Worm (Caenorhabditis elegans): ENCODE data around the gene B0507.3.

Gene B0507.3

DNA sequence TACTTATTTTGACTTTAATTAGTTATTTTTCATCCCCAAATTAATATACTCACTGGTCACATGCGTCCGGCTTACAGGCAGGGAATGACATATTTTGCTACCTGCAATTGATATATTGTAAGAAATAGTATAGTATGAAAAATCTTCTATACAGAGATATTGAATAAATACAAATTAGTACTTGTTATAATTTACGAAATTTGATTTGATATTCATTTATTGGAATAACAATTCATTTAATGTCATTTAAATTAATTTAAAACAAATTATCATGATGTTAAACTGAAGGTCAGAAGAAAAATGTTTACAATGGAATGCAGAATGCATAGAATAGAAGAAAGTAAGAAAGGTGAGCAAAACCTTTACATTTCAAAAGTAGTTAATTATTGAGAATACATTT lies 10.1 kb upstream of the B0507.3 start, which contains the start of gene B0507.7:
B0507.7 (minus strand) TSS at position 101 of the 400 bp plus-strand sequence.
- TF ChIP-seq nhr-42 (GFP tag; IDR thresholded peaks at IDR 0.05) (no peak), F49E8.2 (tag; optimal IDR thresholded peaks at IDR 0.05; ENCODE audit: borderline replicate concordance) (no peak), hlh-30 (tag; optimal IDR thresholded peaks at IDR 0.05; ENCODE audit: insufficient read depth) (no peak), tag-97 (GFP tag; IDR thresholded peaks at IDR 0.05) (no peak), lin-13 (GFP tag; optimal IDR thresholded peaks at IDR 0.05) (no peak), egl-43 (GFP tag; IDR thresholded peaks at IDR 0.05) (no peak), daf-19 (GFP tag; conservative IDR thresholded peaks at IDR 0.05) (no peak), nhr-41 (GFP tag; IDR thresholded peaks at IDR 0.05) (no peak), hlh-11 (tag; optimal IDR thresholded peaks at IDR 0.05) (no peak), vab-7 (GFP tag; IDR thresholded peaks at IDR 0.05) (no peak), D1046.2 (GFP tag; IDR thresholded peaks at IDR 0.05) (no peak), madf-9 (GFP tag; conservative IDR thresholded peaks at IDR 0.05) (no peak), daf-16 (GFP tag; optimal IDR thresholded peaks at IDR 0.05) (no peak), daf-16 (tag; optimal IDR thresholded peaks at IDR 0.05) (no peak)

DNA sequence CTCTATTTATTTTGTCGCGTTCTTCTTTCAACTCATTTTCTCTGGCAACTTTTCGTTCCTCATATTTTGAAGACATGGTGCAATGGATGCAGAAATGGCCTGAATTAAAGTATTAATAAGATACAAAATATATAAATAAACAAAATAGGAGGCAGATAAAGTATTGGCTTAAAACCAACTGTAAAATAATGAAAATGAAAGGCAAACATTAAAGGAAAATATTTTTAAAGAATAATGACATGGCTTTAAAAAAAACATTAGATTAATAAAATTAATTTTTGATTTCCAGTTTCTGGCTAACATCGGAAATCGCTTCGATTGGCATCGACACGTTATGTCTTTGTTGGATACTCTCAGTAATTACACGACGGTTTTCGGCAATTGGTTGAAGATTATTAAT lies 8.3 kb upstream of the B0507.3 start, which contains the start of gene ddn-1:
ddn-1 (minus strand) TSS at position 101 of the 400 bp plus-strand sequence.
- TF ChIP-seq dve-1 (tag; optimal IDR thresholded peaks at IDR 0.05; ENCODE audit: insufficient read depth) (no peak), lin-15B (tag; optimal IDR thresholded peaks at IDR 0.05) (no peak), tra-1 (GFP tag; IDR thresholded peaks at IDR 0.05) (no peak), spr-1 (tag; optimal IDR thresholded peaks at IDR 0.05) (no peak), ces-1 (GFP tag; optimal IDR thresholded peaks at IDR 0.05) (no peak), ama-1 (optimal IDR thresholded peaks at IDR 0.05) (no peak)

DNA sequence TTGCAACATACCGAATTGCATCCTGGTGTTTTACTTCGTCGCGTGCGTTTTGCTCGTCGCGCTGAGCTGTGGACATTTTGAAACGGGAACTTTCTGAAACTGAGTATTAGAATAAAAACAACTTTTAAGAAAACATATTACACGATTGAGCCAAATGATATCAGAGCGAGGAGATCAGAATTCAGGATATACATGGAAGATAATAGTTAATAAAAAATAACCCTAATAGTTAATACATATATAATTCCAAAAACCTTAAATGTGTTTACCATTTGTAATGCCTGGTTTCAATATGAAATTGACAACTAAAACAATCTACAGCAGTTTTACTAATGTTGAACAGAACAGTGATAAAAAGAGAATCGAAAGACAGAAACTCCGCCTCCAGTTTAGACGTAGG lies 5.8 kb upstream of the B0507.3 start, which contains the start of gene B0507.8:
B0507.8 (minus strand) TSS at position 101 of the 400 bp plus-strand sequence.
- TF ChIP-seq dmd-6 (GFP tag; IDR thresholded peaks at IDR 0.05) (no peak), skn-1 (tag; optimal IDR thresholded peaks at IDR 0.05) (no peak), saeg-2 (GFP tag; IDR thresholded peaks at IDR 0.05) (no peak), lin-29 (GFP tag; IDR thresholded peaks at IDR 0.05) (no peak), Y75B8A.6 (GFP tag; IDR thresholded peaks at IDR 0.05) (no peak), Y105C5A.15 (GFP tag; IDR thresholded peaks at IDR 0.05) (no peak), hmg-1.1 (GFP tag; IDR thresholded peaks at IDR 0.05) (no peak), tra-1 (GFP tag; IDR thresholded peaks at IDR 0.05) (no peak), aha-1 (tag) (no peak), mep-1 (tag; optimal IDR thresholded peaks at IDR 0.05) (no peak), lim-7 (GFP tag; IDR thresholded peaks at IDR 0.05) (no peak), attf-4 (tag; optimal IDR thresholded peaks at IDR 0.05) (no peak), unc-39 (tag; optimal IDR thresholded peaks at IDR 0.05) (no peak), ztf-11 (tag; optimal IDR thresholded peaks at IDR 0.05) (no peak), F37D6.2 (tag; optimal IDR thresholded peaks at IDR 0.05) (no peak), F10B5.3 (tag; optimal IDR thresholded peaks at IDR 0.05) (no peak), zfp-3 (GFP tag; conservative IDR thresholded peaks at IDR 0.05) (no peak)

DNA sequence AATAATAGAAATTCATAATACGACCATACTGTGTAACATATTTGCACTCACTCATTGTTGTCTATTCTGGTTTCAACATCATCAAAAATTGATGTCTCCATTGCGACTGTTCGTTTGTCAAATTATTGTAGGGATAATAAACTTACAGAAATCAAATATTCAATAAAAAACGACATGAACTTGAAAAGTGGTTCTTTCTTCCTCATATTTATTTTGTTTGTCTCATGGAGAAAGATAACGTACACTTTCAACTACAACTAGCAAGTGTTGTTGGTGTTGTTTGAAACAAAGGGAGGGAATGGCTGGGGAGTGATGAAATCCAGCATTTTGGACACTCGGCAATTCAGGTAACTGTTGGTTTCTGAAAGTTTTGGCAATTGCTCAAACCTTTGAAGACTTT lies 2.8 kb upstream of the B0507.3 start, which contains the start of gene B0507.9:
B0507.9 (minus strand) TSS at position 101 of the 400 bp plus-strand sequence.
- TF ChIP-seq mdt-29 (GFP tag; IDR thresholded peaks at IDR 0.05) (no peak), lir-3 (tag; optimal IDR thresholded peaks at IDR 0.05) (no peak)
